Worm (Caenorhabditis elegans) whole organism, L4 larva: ENCODE data around the gene F23F1.6.

Experiments
- D1046.2 ChIP-seq: fragments of 200-800 bp; sonication (Bioruptor generic); IDR thresholded peaks from 2 replicates; pipeline ENCODE4 v1.3.6; 2022; ENCODE audit warnings: missing genetic modification characterization, missing compliant biosample characterization
- F37D6.2 ChIP-seq: sonication (generic microtip); optimal IDR thresholded peaks from 2 replicates; lab custom pipeline; 2016; ENCODE audit warnings: mild to moderate bottlenecking, missing genetic modification characterization, missing compliant biosample characterization
- F44E2.7 ChIP-seq: fragments of 200-800 bp; sonication (Bioruptor generic); IDR thresholded peaks from 2 replicates; pipeline ENCODE4 v2.1.2; 2022; ENCODE audit warnings: missing genetic modification characterization, missing compliant biosample characterization
- T20F7.1 ChIP-seq: fragments of 200-800 bp; sonication (Bioruptor generic); optimal IDR thresholded peaks from 2 replicates; lab custom pipeline; 2018; ENCODE audit warnings: mild to moderate bottlenecking, missing genetic modification characterization, missing compliant biosample characterization
- T26A8.4 ChIP-seq: fragments of 200-800 bp; sonication (Bioruptor generic); IDR thresholded peaks from 2 replicates; pipeline ENCODE4 v1.3.6; 2022; ENCODE audit warnings: missing genetic modification characterization, missing compliant biosample characterization
- Y105C5A.15 ChIP-seq: fragments of 200-800 bp; sonication (Bioruptor generic); IDR thresholded peaks from 2 replicates; pipeline ENCODE4 v1.3.6; 2022; ENCODE audit warnings: missing genetic modification characterization, missing compliant biosample characterization
- attf-4 ChIP-seq: sonication (generic microtip); optimal IDR thresholded peaks from 3 replicates; lab custom pipeline; 2017; ENCODE audit warnings: missing biosample characterization, missing genetic modification characterization
- ceh-20 ChIP-seq: fragments of 200-800 bp; sonication (Bioruptor generic); IDR thresholded peaks from 2 replicates; pipeline ENCODE4 v1.3.6; 2022; ENCODE audit warnings: missing genetic modification reagents, missing genetic modification characterization, missing compliant biosample characterization
- ceh-44 ChIP-seq: fragments of 200-800 bp; sonication (Bioruptor generic); IDR thresholded peaks from 2 replicates; pipeline ENCODE4 v1.3.6; 2022; ENCODE audit warnings: missing genetic modification reagents, missing genetic modification characterization, missing compliant biosample characterization
- ceh-62 ChIP-seq: sonication (generic microtip); optimal IDR thresholded peaks from 2 replicates; lab custom pipeline; 2017; ENCODE audit warnings: missing biosample characterization, missing genetic modification characterization
- ctbp-1 ChIP-seq: fragments of 200-800 bp; sonication (Bioruptor generic); IDR thresholded peaks from 2 replicates; pipeline ENCODE4 v1.3.6; 2022; ENCODE audit warnings: missing genetic modification reagents, missing genetic modification characterization, missing compliant biosample characterization
- daf-12 ChIP-seq: fragments of 150-350 bp; optimal IDR thresholded peaks from 2 replicates; lab custom pipeline; 2014; ENCODE audit warnings: missing biosample characterization, missing genetic modification reagents, missing genetic modification characterization
- daf-8 ChIP-seq: fragments of 200-800 bp; sonication (Bioruptor generic); IDR thresholded peaks from 2 replicates; pipeline ENCODE4 v1.3.6; 2022; ENCODE audit warnings: missing genetic modification characterization, missing compliant biosample characterization
- dmd-8 ChIP-seq: fragments of 200-800 bp; sonication (Bioruptor generic); IDR thresholded peaks from 2 replicates; pipeline ENCODE4 v1.3.6; 2022; ENCODE audit warnings: missing genetic modification characterization, missing compliant biosample characterization
- dmd-9 ChIP-seq: fragments of 200-800 bp; sonication (Bioruptor generic); IDR thresholded peaks from 2 replicates; pipeline ENCODE4 v1.3.6; 2022; ENCODE audit warnings: missing genetic modification reagents, missing genetic modification characterization, missing compliant biosample characterization
- dpl-1 ChIP-seq: fragments of 150-350 bp; optimal IDR thresholded peaks from 2 replicates; lab custom pipeline; 2014; ENCODE audit warnings: missing biosample characterization, missing genetic modification reagents, missing genetic modification characterization
- duxl-1 ChIP-seq: sonication (generic microtip); optimal IDR thresholded peaks from 2 replicates; lab custom pipeline; 2016; ENCODE audit warnings: mild to moderate bottlenecking, missing genetic modification characterization, moderate library complexity, missing compliant biosample characterization; ENCODE audit not compliant: poor library complexity
- dve-1 ChIP-seq: sonication (generic microtip); optimal IDR thresholded peaks from 2 replicates; lab custom pipeline; 2017; ENCODE audit warnings: antibody characterized with exemption, mild to moderate bottlenecking, missing genetic modification characterization, missing compliant biosample characterization; ENCODE audit not compliant: insufficient read depth
- egl-27 ChIP-seq: sonication (generic microtip); optimal IDR thresholded peaks from 3 replicates; lab custom pipeline; 2017; ENCODE audit warnings: missing biosample characterization, missing genetic modification reagents, missing genetic modification characterization
- fos-1 ChIP-seq: fragments of 150-350 bp; optimal IDR thresholded peaks from 2 replicates; lab custom pipeline; 2014; ENCODE audit warnings: missing biosample characterization, missing genetic modification characterization
- hif-1 ChIP-seq, 2 experiments: sonication (generic microtip); optimal IDR thresholded peaks; 2 replicates each; lab custom pipeline; 2016 to 2017; ENCODE audit warnings: missing compliant biosample characterization in 2 of 2, missing genetic modification characterization in 2 of 2, missing genetic modification reagents in 2 of 2, missing genotype in 2 of 2, mild to moderate bottlenecking in 1 of 2
- hlh-11 ChIP-seq: fragments of 200-800 bp; sonication (Bioruptor generic); optimal IDR thresholded peaks from 2 replicates; lab custom pipeline; 2018; ENCODE audit warnings: mild to moderate bottlenecking, missing genetic modification characterization, missing compliant biosample characterization
- lin-29 ChIP-seq: fragments of 200-800 bp; sonication (Bioruptor generic); IDR thresholded peaks from 2 replicates; pipeline ENCODE4 v1.3.6; 2022; ENCODE audit warnings: missing genetic modification reagents, missing genetic modification characterization, missing compliant biosample characterization
- lin-39 ChIP-seq: fragments of 150-350 bp; optimal IDR thresholded peaks from 2 replicates; lab custom pipeline; 2014; ENCODE audit warnings: missing biosample characterization, missing genetic modification reagents, missing genetic modification characterization
- lsy-2 ChIP-seq, 2 experiments: fragments of 150-350 bp in 1 of 2; sonication (generic microtip) in 1 of 2; optimal IDR thresholded peaks; 2 replicates each; lab custom pipeline; 2014 to 2017; ENCODE audit warnings: missing biosample characterization in 2 of 2, missing genetic modification characterization in 2 of 2
- madf-9 ChIP-seq: fragments of 200-800 bp; sonication (Bioruptor generic); conservative IDR thresholded peaks from 2 replicates; pipeline ENCODE4 v1.3.6; 2022; ENCODE audit warnings: missing genetic modification reagents, missing genetic modification characterization, missing compliant biosample characterization
- mep-1 ChIP-seq: fragments of 150-350 bp; sonication (generic microtip); optimal IDR thresholded peaks from 3 replicates; lab custom pipeline; 2014; ENCODE audit warnings: missing biosample characterization, missing genetic modification characterization
- mes-2 ChIP-seq: sonication (generic microtip); optimal IDR thresholded peaks from 2 replicates; lab custom pipeline; 2016; ENCODE audit warnings: missing genotype, mild to moderate bottlenecking, missing genetic modification characterization, missing compliant biosample characterization; ENCODE audit not compliant: poor library complexity, severe bottlenecking
- nhr-102 ChIP-seq: sonication (generic microtip); optimal IDR thresholded peaks from 2 replicates; lab custom pipeline; 2016; ENCODE audit warnings: mild to moderate bottlenecking, missing genetic modification characterization, moderate library complexity, missing compliant biosample characterization
- nhr-111 ChIP-seq: fragments of 200-800 bp; sonication (Bioruptor generic); optimal IDR thresholded peaks from 2 replicates; lab custom pipeline; 2018; ENCODE audit warnings: mild to moderate bottlenecking, missing genetic modification characterization, missing compliant biosample characterization
- nhr-41 ChIP-seq: fragments of 200-800 bp; sonication (Bioruptor generic); IDR thresholded peaks from 2 replicates; pipeline ENCODE4 v1.3.6; 2022; ENCODE audit warnings: missing genetic modification reagents, missing genetic modification characterization, missing compliant biosample characterization
- nhr-48 ChIP-seq: sonication (generic microtip); optimal IDR thresholded peaks from 2 replicates; lab custom pipeline; 2016; ENCODE audit warnings: mild to moderate bottlenecking, missing genetic modification characterization, missing compliant biosample characterization
- nhr-77 ChIP-seq: fragments of 150-350 bp; optimal IDR thresholded peaks from 2 replicates; lab custom pipeline; 2014; ENCODE audit warnings: missing biosample characterization, missing genetic modification characterization
- pha-4 ChIP-seq, 2 experiments: fragments of 150-350 bp in 1 of 2; fragments of 200-800 bp in 1 of 2; sonication (Bioruptor generic) in 1 of 2; IDR thresholded peaks in 1 of 2; optimal IDR thresholded peaks in 1 of 2; 2 replicates each; pipeline versions ENCODE4 v1.3.6 to Lab custom; 2014 to 2022; ENCODE audit warnings: missing genetic modification characterization in 2 of 2, missing genetic modification reagents in 2 of 2, missing biosample characterization in 1 of 2, missing compliant biosample characterization in 1 of 2
- pqm-1 ChIP-seq: sonication (generic microtip); optimal IDR thresholded peaks from 2 replicates; lab custom pipeline; 2017; ENCODE audit warnings: missing biosample characterization, missing genetic modification characterization
- rbr-2 ChIP-seq: sonication (generic microtip); optimal IDR thresholded peaks from 2 replicates; lab custom pipeline; 2016; ENCODE audit warnings: missing genotype, missing genetic modification characterization, missing compliant biosample characterization
- spr-1 ChIP-seq: sonication (generic microtip); optimal IDR thresholded peaks from 2 replicates; lab custom pipeline; 2016; ENCODE audit warnings: mild to moderate bottlenecking, missing genetic modification characterization, missing compliant biosample characterization
- unc-62 ChIP-seq, 3 experiments: fragments of 150-350 bp in 1 of 3; sonication (generic microtip); optimal IDR thresholded peaks in 2 of 3; peaks in 1 of 3; 1 replicate in 1 of 3; 2 replicates in 2 of 3; lab custom pipeline; 2014 to 2017; ENCODE audit warnings: missing biosample characterization in 3 of 3, missing genetic modification characterization in 3 of 3, missing genetic modification reagents in 3 of 3, missing genotype in 1 of 3
- vab-7 ChIP-seq: fragments of 200-800 bp; sonication (Bioruptor generic); IDR thresholded peaks from 2 replicates; pipeline ENCODE4 v1.3.6; 2022; ENCODE audit warnings: missing genetic modification reagents, missing genetic modification characterization, missing compliant biosample characterization
- zag-1 ChIP-seq: fragments of 150-350 bp; optimal IDR thresholded peaks from 2 replicates; lab custom pipeline; 2014; ENCODE audit warnings: missing biosample characterization, missing genetic modification characterization
- zfp-3 ChIP-seq: fragments of 200-800 bp; sonication (Bioruptor generic); conservative IDR thresholded peaks from 2 replicates; pipeline ENCODE4 v1.3.6; 2022; ENCODE audit warnings: missing genetic modification reagents, missing genetic modification characterization, missing compliant biosample characterization
- ztf-7 ChIP-seq: fragments of 150-350 bp; optimal IDR thresholded peaks from 2 replicates; lab custom pipeline; 2014; ENCODE audit warnings: missing biosample characterization, missing genetic modification characterization

The F23F1.6 gene

ce11 chrII:23025-23424, 14.1 kb downstream of the F23F1.6 start, which contains the start of gene sqt-2:
Gene sqt-2 (plus strand): TSS chrII:23325.
- TF ChIP-seq hlh-11, result no peak
- no peak for TF ChIP-seq pqm-1 (tag; lab: Kevin White, UChicago)
- TF ChIP-seq attf-4 (tag; lab: Kevin White, UChicago), result no peak
- no peak for TF ChIP-seq ceh-20 (GFP tag; lab: Robert Waterston, UW)
- TF ChIP-seq rbr-2 (tag; lab: Kevin White, UChicago), result no peak
- no peak for TF ChIP-seq dve-1
- no peak for TF ChIP-seq spr-1 (tag; lab: Kevin White, UChicago)
- no peak for TF ChIP-seq ceh-44 (GFP tag; lab: Robert Waterston, UW)
- no peak for TF ChIP-seq dpl-1
- TF ChIP-seq daf-12 (tag; lab: Kevin White, UChicago), result no peak
- TF ChIP-seq F44E2.7 (GFP tag; lab: Robert Waterston, UW), result no peak
- no peak for TF ChIP-seq ceh-62 (tag; lab: Kevin White, UChicago)
- TF ChIP-seq ztf-7, result no peak
- no peak for TF ChIP-seq zag-1 (tag; lab: Kevin White, UChicago)

DNA sequence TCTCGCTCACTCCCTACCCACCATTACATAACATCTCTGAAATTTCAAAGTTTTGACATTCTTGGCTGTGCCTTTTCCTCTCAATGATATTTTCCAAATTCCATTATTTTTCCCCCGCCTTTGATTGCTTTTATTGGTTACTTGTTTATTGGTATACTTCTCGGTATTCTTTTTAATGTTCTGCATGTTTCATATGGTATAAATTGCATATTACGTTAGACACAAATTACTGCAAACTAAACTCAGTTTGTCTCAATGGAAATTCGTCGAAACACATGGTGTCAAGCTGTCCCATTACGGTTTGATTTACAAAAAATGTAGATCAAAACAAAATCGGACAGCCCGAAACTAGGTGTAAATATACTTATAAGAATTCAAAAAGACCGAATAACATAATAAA, 15.2 kb downstream of the F23F1.6 start:
- peak; percentile 16 for TF ChIP-seq mep-1 (tag; lab: Kevin White, UChicago)
- no peak for TF ChIP-seq daf-8 (GFP tag; lab: Robert Waterston, UW)

DNA sequence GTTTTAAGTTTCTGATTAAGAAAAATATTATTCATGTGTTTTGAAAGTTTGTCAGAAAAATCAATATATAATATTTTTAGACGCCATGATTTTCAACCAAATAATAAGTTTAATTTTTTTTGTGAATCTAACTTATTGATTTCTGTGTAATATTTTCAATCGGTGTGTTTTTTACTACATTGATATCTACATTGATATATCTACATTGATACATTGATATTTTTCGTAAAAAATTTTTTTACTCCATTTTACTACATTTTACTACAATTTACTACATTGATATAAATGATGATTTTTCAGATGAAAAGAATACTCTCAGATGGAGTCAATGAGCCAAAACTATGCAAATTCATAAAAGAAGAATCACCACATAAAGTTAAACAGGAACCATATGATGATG, 17.9 kb downstream of the F23F1.6 start, which contains the start of gene gmeb-1:
Gene gmeb-1, plus strand, starts transcription at position 301 of the 400 bp plus-strand sequence.
- no peak for TF ChIP-seq lin-39 (tag; lab: Kevin White, UChicago)
- TF ChIP-seq nhr-41 (GFP tag; lab: Robert Waterston, UW), result no peak
- no peak for TF ChIP-seq dpl-1
- no peak for TF ChIP-seq vab-7
- TF ChIP-seq daf-12 (tag; lab: Kevin White, UChicago), result no peak
- no peak for TF ChIP-seq ceh-20 (GFP tag; lab: Robert Waterston, UW)
- no peak for TF ChIP-seq ceh-44 (GFP tag; lab: Robert Waterston, UW)
- no peak for TF ChIP-seq egl-27 (tag; lab: Kevin White, UChicago)
- TF ChIP-seq duxl-1 (tag; lab: Kevin White, UChicago), result no peak
- TF ChIP-seq dmd-9, result no peak
- TF ChIP-seq unc-62 (GFP tag; optimal IDR thresholded peaks at IDR 0.05 in 1 of 2; lab: Kevin White, UChicago), result no peak
- no peak for TF ChIP-seq unc-62 (tag; optimal IDR thresholded peaks at IDR 0.05; lab: Kevin White, UChicago)
- TF ChIP-seq D1046.2, result no peak

ce11 chrII:18787-19186, 18.3 kb downstream of the F23F1.6 start:
- TF ChIP-seq nhr-41 (GFP tag; lab: Robert Waterston, UW) (peak; percentile 91), nhr-77 (tag; lab: Kevin White, UChicago) (no peak), T20F7.1 (GFP tag; lab: Kevin White, UChicago) (peak; percentile 65), F37D6.2 (peak; percentile 53), duxl-1 (tag; lab: Kevin White, UChicago) (peak; percentile 21), nhr-102 (tag; lab: Kevin White, UChicago) (peak; percentile 38), madf-9 (peak; percentile 64; the same call in 1 of the 2 replicates), hif-1 (tag; optimal IDR thresholded peaks at IDR 0.05; lab: Kevin White, UChicago) (peak; percentile 43 to 97), D1046.2 (no peak), T26A8.4 (GFP tag; lab: Robert Waterston, UW) (peak; percentile 68; the same call in 1 of the 2 replicates), nhr-111 (GFP tag; lab: Kevin White, UChicago) (no peak), ztf-7 (peak; percentile 60), nhr-48 (tag; lab: Kevin White, UChicago) (peak; percentile 75), ctbp-1 (GFP tag; lab: Robert Waterston, UW) (peak; percentile 69), dve-1 (peak; percentile 80), lin-29 (GFP tag; lab: Robert Waterston, UW) (0 out of 2 replicates have a peak, but pooled peaks have one; percentile 31), dpl-1 (peak; percentile 61), spr-1 (tag; lab: Kevin White, UChicago) (peak; percentile 72), zfp-3 (GFP tag; lab: Robert Waterston, UW) (0 out of 2 replicates have a peak, but pooled peaks have one; percentile 44), lsy-2 (tag; optimal IDR thresholded peaks at IDR 0.05; lab: Kevin White, UChicago) (peak; percentile 42 to 69), dmd-8 (GFP tag; lab: Robert Waterston, UW) (0 out of 2 replicates have a peak, but pooled peaks have one; percentile 18), F44E2.7 (GFP tag; lab: Robert Waterston, UW) (no peak), mes-2 (peak; percentile 80), attf-4 (tag; lab: Kevin White, UChicago) (no peak), Y105C5A.15 (no peak), pha-4 (GFP tag; IDR thresholded peaks at IDR 0.05; lab: Robert Waterston, UW) (no peak), pha-4 (tag; optimal IDR thresholded peaks at IDR 0.05; lab: Kevin White, UChicago) (no peak), fos-1 (tag; lab: Kevin White, UChicago) (no peak)
